Fruit fly (Drosophila melanogaster) whole organism, embryonic: ENCODE data around the gene snu.

Experiments used
- Aef1 ChIP-seq: fragments of 200-800 bp; sonication (Bioruptor generic); IDR thresholded peaks from 3 replicates; pipeline ENCODE4 v1.3.6; 2022; ENCODE audit warnings: missing biosample characterization, missing genetic modification characterization
- Atf6 ChIP-seq: fragments of 200-800 bp; sonication (Bioruptor generic); IDR thresholded peaks from 2 replicates; pipeline ENCODE4 v1.3.6; 2022; ENCODE audit warnings: missing biosample characterization, missing genetic modification characterization
- Bteb2 ChIP-seq: fragments of 200-800 bp; sonication (Bioruptor generic); optimal IDR thresholded peaks from 2 replicates; lab custom pipeline; 2016; ENCODE audit warnings: missing biosample characterization, missing genetic modification characterization
- CG10565 ChIP-seq: fragments of 200-800 bp; sonication (Bioruptor generic); optimal IDR thresholded peaks from 3 replicates; lab custom pipeline; 2016; ENCODE audit warnings: missing biosample characterization, mild to moderate bottlenecking, missing genetic modification characterization
- CG12155 ChIP-seq: fragments of 200-800 bp; sonication (Bioruptor generic); optimal IDR thresholded peaks from 3 replicates; lab custom pipeline; 2016; ENCODE audit warnings: missing biosample characterization, missing genetic modification characterization
- CG12219 ChIP-seq: fragments of 200-800 bp; sonication (Bioruptor generic); optimal IDR thresholded peaks from 3 replicates; lab custom pipeline; 2018; ENCODE audit warnings: missing biosample characterization, mild to moderate bottlenecking, missing genetic modification characterization
- CG12299 ChIP-seq: fragments of 200-800 bp; sonication (Bioruptor generic); optimal IDR thresholded peaks from 2 replicates; lab custom pipeline; 2018; ENCODE audit warnings: missing biosample characterization, mild to moderate bottlenecking, missing genetic modification characterization
- CG13296 ChIP-seq: fragments of 200-800 bp; sonication (Bioruptor generic); optimal IDR thresholded peaks from 3 replicates; lab custom pipeline; 2018; ENCODE audit warnings: missing biosample characterization, mild to moderate bottlenecking, missing genetic modification characterization
- CG13775 ChIP-seq: fragments of 200-800 bp; sonication (Bioruptor generic); optimal IDR thresholded peaks from 3 replicates; lab custom pipeline; 2017; ENCODE audit warnings: missing biosample characterization, mild to moderate bottlenecking, missing genetic modification characterization
- CG13894 ChIP-seq: fragments of 200-800 bp; sonication (Bioruptor generic); optimal IDR thresholded peaks from 3 replicates; lab custom pipeline; 2018; ENCODE audit warnings: missing biosample characterization, mild to moderate bottlenecking, missing genetic modification characterization, moderate library complexity
- CG14050 ChIP-seq: fragments of 200-800 bp; sonication (Bioruptor generic); IDR thresholded peaks from 3 replicates; pipeline ENCODE4 v1.3.6; 2022; ENCODE audit warnings: missing biosample characterization, missing genetic modification characterization
- CG14860 ChIP-seq: fragments of 200-800 bp; sonication (Bioruptor generic); IDR thresholded peaks from 3 replicates; pipeline ENCODE4 v1.3.6; 2022; ENCODE audit warnings: missing biosample characterization, missing genetic modification characterization; ENCODE audit not compliant: partially characterized antibody
- CG15269 ChIP-seq: fragments of 200-800 bp; sonication (Bioruptor generic); optimal IDR thresholded peaks from 2 replicates; lab custom pipeline; 2018; ENCODE audit warnings: missing biosample characterization, mild to moderate bottlenecking, missing genetic modification characterization, moderate library complexity
- CG15479 ChIP-seq: fragments of 200-800 bp; sonication (Bioruptor generic); optimal IDR thresholded peaks from 3 replicates; lab custom pipeline; 2019; ENCODE audit warnings: missing biosample characterization, mild to moderate bottlenecking, missing genetic modification characterization, moderate library complexity
- CG16813 ChIP-seq: fragments of 200-800 bp; sonication (Bioruptor generic); IDR thresholded peaks from 3 replicates; pipeline ENCODE4 v1.3.6; 2022; ENCODE audit warnings: missing biosample characterization, missing genetic modification characterization; ENCODE audit not compliant: partially characterized antibody
- CG17328 ChIP-seq: fragments of 200-800 bp; sonication (Bioruptor generic); IDR thresholded peaks from 2 replicates; pipeline ENCODE4 v1.3.6; 2022; ENCODE audit warnings: missing biosample characterization, missing genetic modification characterization
- CG2120 ChIP-seq: fragments of 200-800 bp; sonication (Bioruptor generic); optimal IDR thresholded peaks from 3 replicates; lab custom pipeline; 2016; ENCODE audit warnings: missing biosample characterization, missing genetic modification characterization
- CG2202 ChIP-seq: fragments of 200-800 bp; sonication (Bioruptor generic); optimal IDR thresholded peaks from 2 replicates; lab custom pipeline; 2018; ENCODE audit warnings: missing biosample characterization, mild to moderate bottlenecking, missing genetic modification characterization
- CG31365 ChIP-seq: fragments of 200-800 bp; sonication (Bioruptor generic); optimal IDR thresholded peaks from 2 replicates; lab custom pipeline; 2018; ENCODE audit warnings: missing biosample characterization, mild to moderate bottlenecking, missing genetic modification characterization
- CG33557 ChIP-seq: fragments of 200-800 bp; sonication (Bioruptor generic); optimal IDR thresholded peaks from 2 replicates; lab custom pipeline; 2019; ENCODE audit warnings: missing biosample characterization, mild to moderate bottlenecking, missing genetic modification characterization, moderate library complexity
- CG6175 ChIP-seq: fragments of 200-800 bp; sonication (Bioruptor generic); IDR thresholded peaks from 3 replicates; pipeline ENCODE4 v1.3.6; 2022; ENCODE audit warnings: missing biosample characterization, missing genetic modification characterization
- CG6689 ChIP-seq: fragments of 200-800 bp; sonication (Bioruptor generic); IDR thresholded peaks from 2 replicates; pipeline ENCODE4 v1.3.6; 2022; ENCODE audit warnings: missing biosample characterization, missing genetic modification characterization
- CG8089 ChIP-seq: fragments of 200-800 bp; sonication (Bioruptor generic); optimal IDR thresholded peaks from 3 replicates; lab custom pipeline; 2016; ENCODE audit warnings: missing biosample characterization, missing genetic modification characterization
- CG9609 ChIP-seq: fragments of 200-800 bp; sonication (Bioruptor generic); optimal IDR thresholded peaks from 3 replicates; lab custom pipeline; 2016; ENCODE audit warnings: missing biosample characterization, missing genetic modification characterization
- CTCF ChIP-seq: fragments of 200-800 bp; sonication (Bioruptor generic); optimal IDR thresholded peaks from 2 replicates; lab custom pipeline; 2017; ENCODE audit warnings: missing biosample characterization, mild to moderate bottlenecking, missing genetic modification characterization, moderate library complexity
- Gug ChIP-seq: fragments of 200-800 bp; sonication (Bioruptor generic); IDR thresholded peaks from 4 replicates; pipeline ENCODE4 v1.3.6; 2022; ENCODE audit warnings: missing biosample characterization, missing genetic modification characterization
- Hand ChIP-seq: fragments of 200-800 bp; sonication (Bioruptor generic); optimal IDR thresholded peaks from 2 replicates; lab custom pipeline; 2017; ENCODE audit warnings: mild to moderate bottlenecking, missing biosample characterization, missing genetic modification reagents, missing genetic modification characterization
- Pdp1 ChIP-seq, 2 experiments: fragments of 200-800 bp; sonication (Bioruptor generic); optimal IDR thresholded peaks; 3 replicates each; lab custom pipeline; 2016; ENCODE audit warnings: missing biosample characterization in 2 of 2, missing genetic modification characterization in 2 of 2, mild to moderate bottlenecking in 1 of 2, moderate library complexity in 1 of 2
- Ptx1 ChIP-seq: fragments of 200-800 bp; sonication (Bioruptor generic); IDR thresholded peaks from 2 replicates; pipeline ENCODE4 v1.3.6; 2022; ENCODE audit warnings: missing biosample characterization, missing genetic modification characterization
- Ravus ChIP-seq: fragments of 200-800 bp; sonication (Bioruptor generic); IDR thresholded peaks from 2 replicates; pipeline ENCODE4 v1.3.6; 2022; ENCODE audit warnings: missing biosample characterization, missing genetic modification characterization
- Spps ChIP-seq: fragments of 200-800 bp; sonication (Bioruptor generic); optimal IDR thresholded peaks from 2 replicates; lab custom pipeline; 2018; ENCODE audit warnings: missing biosample characterization, mild to moderate bottlenecking, missing genetic modification characterization
- Sry-δ ChIP-seq: fragments of 200-800 bp; sonication (Bioruptor generic); optimal IDR thresholded peaks from 2 replicates; lab custom pipeline; 2016; ENCODE audit warnings: missing biosample characterization, missing genetic modification characterization
- Ssrp ChIP-seq: fragments of 200-800 bp; sonication (Bioruptor generic); optimal IDR thresholded peaks from 2 replicates; lab custom pipeline; 2018; ENCODE audit warnings: missing biosample characterization, mild to moderate bottlenecking, missing genetic modification characterization, moderate library complexity
- ac ChIP-seq: fragments of 200-800 bp; sonication (Bioruptor generic); optimal IDR thresholded peaks from 3 replicates; lab custom pipeline; 2017; ENCODE audit warnings: missing biosample characterization, mild to moderate bottlenecking, missing genetic modification characterization
- ase ChIP-seq: fragments of 200-800 bp; sonication (Bioruptor generic); IDR thresholded peaks from 3 replicates; pipeline ENCODE4 v1.3.6; 2022; ENCODE audit warnings: missing biosample characterization, missing genetic modification characterization
- bigmax ChIP-seq: fragments of 200-800 bp; sonication (Bioruptor generic); optimal IDR thresholded peaks from 2 replicates; lab custom pipeline; 2018; ENCODE audit warnings: missing biosample characterization, mild to moderate bottlenecking, missing genetic modification characterization
- dm ChIP-seq: fragments of 200-800 bp; sonication (Bioruptor generic); optimal IDR thresholded peaks from 3 replicates; lab custom pipeline; 2016; ENCODE audit warnings: missing biosample characterization, missing genetic modification characterization
- dmrt11E ChIP-seq: fragments of 200-800 bp; sonication (Bioruptor generic); optimal IDR thresholded peaks from 3 replicates; lab custom pipeline; 2018; ENCODE audit warnings: missing biosample characterization, mild to moderate bottlenecking, missing genetic modification characterization, moderate library complexity
- dmrt99B ChIP-seq: fragments of 200-800 bp; sonication (Bioruptor generic); optimal IDR thresholded peaks from 2 replicates; lab custom pipeline; 2018; ENCODE audit warnings: missing biosample characterization, mild to moderate bottlenecking, missing genetic modification characterization, moderate library complexity
- en ChIP-seq: fragments of 200-800 bp; sonication (Bioruptor generic); optimal IDR thresholded peaks from 2 replicates; lab custom pipeline; 2016; ENCODE audit warnings: missing biosample characterization, missing genetic modification characterization
- grau ChIP-seq: fragments of 200-800 bp; optimal IDR thresholded peaks from 3 replicates; lab custom pipeline; 2019; ENCODE audit warnings: missing biosample characterization, mild to moderate bottlenecking, missing genetic modification characterization, moderate library complexity
- gsb-n ChIP-seq: fragments of 200-800 bp; sonication (Bioruptor generic); optimal IDR thresholded peaks from 3 replicates; lab custom pipeline; 2018; ENCODE audit warnings: missing biosample characterization, mild to moderate bottlenecking, missing genetic modification characterization
- jigr1 ChIP-seq: fragments of 200-800 bp; sonication (Bioruptor generic); IDR thresholded peaks from 3 replicates; pipeline ENCODE4 v1.3.6; 2022; ENCODE audit warnings: missing biosample characterization, missing genetic modification characterization
- ken ChIP-seq: fragments of 200-800 bp; sonication (Bioruptor generic); IDR thresholded peaks from 3 replicates; pipeline ENCODE4 v1.3.6; 2022; ENCODE audit warnings: missing biosample characterization, missing genetic modification characterization
- lov ChIP-seq, 2 experiments: fragments of 200-800 bp in 1 of 2; fragments of >200 bp in 1 of 2; sonication (Bioruptor generic) in 1 of 2; IDR thresholded peaks in 1 of 2; optimal IDR thresholded peaks in 1 of 2; 2 replicates in 1 of 2; 3 replicates in 1 of 2; pipeline versions ENCODE4 v1.3.6 to Lab custom; 2017 to 2022; ENCODE audit warnings: missing biosample characterization in 1 of 2, missing genetic modification characterization in 1 of 2
- mam ChIP-seq: fragments of 200-800 bp; sonication (Bioruptor generic); optimal IDR thresholded peaks from 3 replicates; lab custom pipeline; 2016; ENCODE audit warnings: missing biosample characterization, missing genetic modification characterization
- pnt ChIP-seq: fragments of 200-800 bp; sonication (Bioruptor generic); optimal IDR thresholded peaks from 3 replicates; lab custom pipeline; 2016; ENCODE audit warnings: missing biosample characterization, missing genetic modification characterization
- sens ChIP-seq: fragments of 200-800 bp; sonication (Bioruptor generic); peaks from one replicate; lab custom pipeline; 2016; ENCODE audit warnings: missing biosample characterization, missing genetic modification characterization
- sug ChIP-seq: fragments of 200-800 bp; optimal IDR thresholded peaks from 2 replicates; lab custom pipeline; 2019; ENCODE audit warnings: missing biosample characterization, mild to moderate bottlenecking, missing genetic modification characterization, moderate library complexity
- tgo ChIP-seq: fragments of 200-800 bp; sonication (Bioruptor generic); IDR thresholded peaks from 3 replicates; pipeline ENCODE4 v1.3.6; 2022; ENCODE audit warnings: missing biosample characterization, missing genetic modification characterization
- unc-4 ChIP-seq: fragments of 200-800 bp; sonication (Bioruptor generic); IDR thresholded peaks from 2 replicates; pipeline ENCODE4 v1.3.6; 2022; ENCODE audit warnings: missing biosample characterization, missing genetic modification characterization; ENCODE audit not compliant: partially characterized antibody

snu gene

DNA sequence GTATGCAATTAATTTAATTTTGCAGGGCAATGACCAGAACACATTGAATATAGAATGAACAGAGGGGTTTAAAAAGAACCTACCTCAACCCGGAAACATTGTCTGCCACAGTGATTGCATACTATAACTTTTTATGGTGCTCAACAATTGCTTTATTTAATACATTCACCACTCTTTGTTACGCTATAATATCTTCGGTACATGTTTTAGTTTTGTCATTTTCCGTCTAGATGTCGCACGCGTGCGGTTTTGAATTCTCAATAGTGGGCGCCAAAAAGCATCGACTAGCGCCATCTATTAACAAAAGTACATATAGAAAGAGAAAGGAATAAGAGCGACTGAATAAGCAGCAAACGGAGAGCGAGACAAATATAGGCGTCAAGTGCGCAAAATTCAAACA lies 2.7 kb upstream of the snu start (continued):
- peak; percentile 42 for TF ChIP-seq Spps (tag; lab: Kevin White, UChicago)
- TF ChIP-seq CG16813: peak; percentile 10; the same call in 1 of the 3 replicates
- no peak for TF ChIP-seq Hand (GFP tag; lab: Kevin White, UChicago)
- peak; percentile 23 for TF ChIP-seq CG13296 (GFP tag; lab: Kevin White, UChicago)
- no peak for TF ChIP-seq CG33557 (GFP tag; lab: Kevin White, UChicago)
- peak; percentile 79 for TF ChIP-seq sug (tag; lab: Kevin White, UChicago)
- peak; percentile 63 for TF ChIP-seq CG12219 (GFP tag; lab: Kevin White, UChicago)
- peak; percentile 85 for TF ChIP-seq CG31365 (tag; lab: Kevin White, UChicago)
- peak; percentile 91 for TF ChIP-seq Ptx1
- no peak for TF ChIP-seq CG15269 (tag; lab: Kevin White, UChicago)
- TF ChIP-seq CTCF: peak; percentile 99
- TF ChIP-seq CG12155 (GFP tag; lab: Kevin White, UChicago): peak; percentile 80
- TF ChIP-seq dmrt99B (tag; lab: Kevin White, UChicago): peak; percentile 68
- TF ChIP-seq gsb-n (tag; lab: Kevin White, UChicago): peak; percentile 69
- no peak for TF ChIP-seq CG13894
- peak; percentile 86 for TF ChIP-seq Aef1 (GFP tag; lab: Robert Waterston, UW)
- TF ChIP-seq dmrt11E (tag; lab: Kevin White, UChicago): peak; percentile 79
- TF ChIP-seq unc-4 (GFP tag; lab: Robert Waterston, UW): no peak
- peak; percentile 44 for TF ChIP-seq bigmax
- TF ChIP-seq CG15479 (GFP tag; lab: Kevin White, UChicago): no peak
- TF ChIP-seq Atf6: 0 out of 2 replicates have a peak, but pooled peaks have one; percentile 24
- TF ChIP-seq ase (GFP tag; lab: Robert Waterston, UW): peak; percentile 91
- no peak for TF ChIP-seq ac
- peak; percentile 12 for TF ChIP-seq CG10565 (GFP tag; lab: Kevin White, UChicago)
- peak; percentile 72 for TF ChIP-seq CG6689 (GFP tag; lab: Robert Waterston, UW)
- no peak for TF ChIP-seq Ravus
- TF ChIP-seq CG17328 (GFP tag; lab: Robert Waterston, UW): peak; percentile 87
- TF ChIP-seq Ssrp (tag; lab: Kevin White, UChicago): peak; percentile 65
- peak; percentile 74 for TF ChIP-seq CG2202 (tag; lab: Kevin White, UChicago)
- TF ChIP-seq CG14050 (GFP tag; lab: Robert Waterston, UW): peak; percentile 53; the same call in 2 of the 3 replicates
- peak; percentile 81 for TF ChIP-seq CG9609
- TF ChIP-seq lov (optimal IDR thresholded peaks at IDR 0.05; lab: Kevin White, UChicago): no peak
- peak; percentile 88 for TF ChIP-seq lov (GFP tag; IDR thresholded peaks at IDR 0.05; lab: Robert Waterston, UW)
- peak; percentile 81 for TF ChIP-seq grau (tag; lab: Kevin White, UChicago)
- TF ChIP-seq Sry-δ: peak; percentile 54
- TF ChIP-seq CG13775 (GFP tag; lab: Kevin White, UChicago): peak; percentile 51
- TF ChIP-seq pnt (GFP tag; lab: Kevin White, UChicago): peak; percentile 84
- peak; percentile 85 for TF ChIP-seq sens (GFP tag; lab: Kevin White, UChicago)
- TF ChIP-seq Bteb2 (GFP tag; lab: Kevin White, UChicago): peak; percentile 65
- peak; percentile 83 for TF ChIP-seq en (GFP tag; lab: Kevin White, UChicago)
- peak; percentile 83 for TF ChIP-seq ken (GFP tag; lab: Robert Waterston, UW)
- peak; percentile 72 for TF ChIP-seq dm (GFP tag; lab: Kevin White, UChicago)
- peak; percentile 89 for TF ChIP-seq mam (GFP tag; lab: Kevin White, UChicago)
- TF ChIP-seq Gug (GFP tag; lab: Robert Waterston, UW): peak; percentile 88
- TF ChIP-seq CG2120 (GFP tag; lab: Kevin White, UChicago): peak; percentile 84
- peak; percentile 83 for TF ChIP-seq tgo (GFP tag; lab: Robert Waterston, UW)
- TF ChIP-seq CG12299 (tag; lab: Kevin White, UChicago): peak; percentile 34
- peak; percentile 78 for TF ChIP-seq CG6175 (GFP tag; lab: Robert Waterston, UW)
- TF ChIP-seq CG8089: peak; percentile 94
- no peak for TF ChIP-seq CG14860
- TF ChIP-seq Pdp1 (GFP tag; optimal IDR thresholded peaks at IDR 0.05; lab: Kevin White, UChicago): peak in 1 of 2 experiments; percentile 90
- no peak for TF ChIP-seq jigr1 (GFP tag; lab: Robert Waterston, UW)
